Worm (Caenorhabditis elegans) whole organism, mixed stage, embryonic: Measurements from ENCODE around the gene C48A7.16.

ENCODE experiments used
- elt-1 ChIP-seq: sonication (generic microtip); optimal IDR thresholded peaks from 2 replicates; lab custom pipeline; 2017; ENCODE audit warnings: missing genetic modification characterization, mild to moderate bottlenecking, missing compliant biosample characterization, antibody characterized with exemption, moderate library complexity, borderline replicate concordance; ENCODE audit not compliant: insufficient read depth
- ham-2 ChIP-seq: fragments of 200-800 bp; sonication (Bioruptor generic); optimal IDR thresholded peaks from 2 replicates; lab custom pipeline; 2018; ENCODE audit warnings: mild to moderate bottlenecking, missing genetic modification characterization, missing compliant biosample characterization
- mep-1 ChIP-seq: fragments of 150-350 bp; optimal IDR thresholded peaks from 2 replicates; lab custom pipeline; 2017; ENCODE audit warnings: missing biosample characterization, missing genetic modification reagents, missing genetic modification characterization, inconsistent platforms
- nhr-12 ChIP-seq: fragments of 150-350 bp; optimal IDR thresholded peaks from 2 replicates; lab custom pipeline; 2014; ENCODE audit warnings: missing biosample characterization, missing genetic modification characterization
- pha-4 ChIP-seq: fragments of 150-350 bp; optimal IDR thresholded peaks from 2 replicates; lab custom pipeline; 2018; ENCODE audit warnings: missing biosample characterization, missing genetic modification reagents, missing genetic modification characterization

ce11 chrIV:7451345-7451744 lies 46.1 kb downstream of the C48A7.16 start, which contains the start of gene tes-1:
- TF ChIP-seq ham-2 (GFP tag; lab: Kevin White, UChicago) (no peak), elt-1 (tag; lab: Kevin White, UChicago) (no peak), mep-1 (tag; lab: Kevin White, UChicago) (no peak), nhr-12 (tag; lab: Kevin White, UChicago) (no peak), pha-4 (no peak)
